Worm (Caenorhabditis elegans) whole organism, young adult: ENCODE measurements around the gene chil-3.

Experiments used
- F49E8.2 ChIP-seq: sonication (generic microtip); optimal IDR thresholded peaks from 3 replicates; lab custom pipeline; 2017; ENCODE audit warnings: missing genetic modification characterization, mild to moderate bottlenecking, missing compliant biosample characterization, antibody characterized with exemption, moderate library complexity; ENCODE audit not compliant: insufficient read depth
- aptf-2 ChIP-seq: fragments of 200-800 bp; sonication (Bioruptor generic); conservative IDR thresholded peaks from 2 replicates; pipeline ENCODE4 v1.3.6; 2022; ENCODE audit warnings: missing genetic modification reagents, missing genetic modification characterization, missing compliant biosample characterization
- atf-7 ChIP-seq: sonication (generic microtip); optimal IDR thresholded peaks from 2 replicates; lab custom pipeline; 2017; ENCODE audit warnings: mild to moderate bottlenecking, missing genetic modification characterization, missing compliant biosample characterization
- cebp-1 ChIP-seq, 2 experiments: fragments of 200-800 bp in 1 of 2; sonication (Bioruptor generic) in 1 of 2; sonication (generic microtip) in 1 of 2; IDR thresholded peaks in 1 of 2; optimal IDR thresholded peaks in 1 of 2; 2 replicates each; pipeline versions ENCODE4 v1.3.6 to Lab custom; 2017 to 2022; ENCODE audit warnings: missing compliant biosample characterization in 2 of 2, missing genetic modification characterization in 2 of 2, mild to moderate bottlenecking in 1 of 2, missing genetic modification reagents in 1 of 2, moderate library complexity in 1 of 2
- ceh-58 ChIP-seq: fragments of 200-800 bp; sonication (Bioruptor generic); IDR thresholded peaks from 2 replicates; pipeline ENCODE4 v1.3.6; 2022; ENCODE audit warnings: missing genetic modification characterization, missing compliant biosample characterization
- efl-1 ChIP-seq: fragments of 150-350 bp; optimal IDR thresholded peaks from 2 replicates; lab custom pipeline; 2014; ENCODE audit warnings: missing biosample characterization, missing genetic modification reagents, missing genetic modification characterization
- madf-6 ChIP-seq: fragments of 200-800 bp; sonication (Bioruptor generic); IDR thresholded peaks from 2 replicates; pipeline ENCODE4 v1.3.6; 2022; ENCODE audit warnings: missing genetic modification reagents, missing genetic modification characterization, missing compliant biosample characterization
- pbrm-1 ChIP-seq: fragments of 200-800 bp; sonication (Bioruptor generic); IDR thresholded peaks from 2 replicates; pipeline ENCODE4 v1.3.6; 2022; ENCODE audit warnings: missing genetic modification reagents, missing genetic modification characterization, missing compliant biosample characterization
- pha-4 ChIP-seq: fragments of 150-350 bp; sonication (generic microtip); optimal IDR thresholded peaks from 2 replicates; lab custom pipeline; 2014; ENCODE audit warnings: missing biosample characterization, missing genetic modification reagents, missing genetic modification characterization
- ztf-6 ChIP-seq: fragments of 200-800 bp; sonication (Bioruptor generic); IDR thresholded peaks from 2 replicates; pipeline ENCODE4 v1.3.6; 2022; ENCODE audit warnings: missing genetic modification reagents, missing genetic modification characterization, missing compliant biosample characterization

DNA sequence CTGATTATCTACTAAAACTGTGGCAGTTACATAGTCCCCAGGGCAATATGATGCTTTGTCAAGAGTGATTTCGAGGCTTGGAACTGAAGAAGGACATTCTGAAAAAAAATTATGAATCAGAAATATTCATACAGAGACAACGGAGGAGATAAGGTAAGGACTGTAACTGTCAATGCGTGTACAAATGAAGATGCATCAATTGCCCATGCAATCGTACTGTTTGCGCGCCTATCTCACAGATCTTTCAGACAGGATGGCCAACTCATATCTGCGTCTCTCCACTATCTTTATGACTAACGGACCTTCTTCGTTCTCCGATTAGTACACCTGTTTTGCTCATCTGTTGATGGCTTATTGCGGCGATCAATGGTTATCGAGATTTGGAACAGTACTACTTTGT, 21.0 kb downstream of the chil-3 start, which contains the start of gene ZK938.11:
- TF ChIP-seq atf-7 (tag; lab: Kevin White, UChicago): no peak
- no peak for TF ChIP-seq madf-6
- TF ChIP-seq pha-4 (tag; lab: Kevin White, UChicago): no peak
- TF ChIP-seq efl-1 (GFP tag; lab: Kevin White, UChicago): no peak
- TF ChIP-seq cebp-1 (GFP tag; IDR thresholded peaks at IDR 0.05; lab: Robert Waterston, UW): no peak
- TF ChIP-seq cebp-1 (tag; optimal IDR thresholded peaks at IDR 0.05; lab: Kevin White, UChicago): no peak
- TF ChIP-seq aptf-2 (GFP tag; lab: Robert Waterston, UW): no peak
- no peak for TF ChIP-seq pbrm-1 (GFP tag; lab: Robert Waterston, UW)
- TF ChIP-seq ceh-58 (GFP tag; lab: Robert Waterston, UW): no peak
- no peak for TF ChIP-seq F49E8.2 (tag; lab: Kevin White, UChicago)
- TF ChIP-seq ztf-6 (GFP tag; lab: Robert Waterston, UW): no peak
